Worm (Caenorhabditis elegans) whole organism, young adult: ENCODE results near the gene D1053.2.

Experiments used
- B0019.2 ChIP-seq: fragments of 200-800 bp; sonication (Bioruptor generic); conservative IDR thresholded peaks from 2 replicates; pipeline ENCODE4 v1.3.6; 2022; ENCODE audit warnings: missing genetic modification reagents, missing genetic modification characterization, missing compliant biosample characterization
- B0035.1 ChIP-seq: sonication (generic microtip); optimal IDR thresholded peaks from 2 replicates; lab custom pipeline; 2016; ENCODE audit warnings: missing genetic modification characterization, mild to moderate bottlenecking, missing compliant biosample characterization, missing genotype, missing genetic modification reagents
- F37B4.10 ChIP-seq: fragments of 200-800 bp; sonication (Bioruptor generic); IDR thresholded peaks from 2 replicates; pipeline ENCODE4 v1.3.6; 2022; ENCODE audit warnings: missing genetic modification characterization, missing compliant biosample characterization
- F52B5.7 ChIP-seq: sonication (generic microtip); optimal IDR thresholded peaks from 2 replicates; lab custom pipeline; 2016; ENCODE audit warnings: mild to moderate bottlenecking, missing genetic modification characterization, missing compliant biosample characterization
- K11D2.4 ChIP-seq: fragments of 200-800 bp; sonication (Bioruptor generic); IDR thresholded peaks from 2 replicates; pipeline ENCODE4 v1.3.6; 2022; ENCODE audit warnings: missing genetic modification reagents, missing genetic modification characterization, missing compliant biosample characterization
- K12H6.12 ChIP-seq: fragments of 200-800 bp; sonication (Bioruptor generic); optimal IDR thresholded peaks from 2 replicates; lab custom pipeline; 2018; ENCODE audit warnings: mild to moderate bottlenecking, missing genetic modification characterization, missing compliant biosample characterization
- T07F8.4 ChIP-seq: sonication (generic microtip); optimal IDR thresholded peaks from 2 replicates; lab custom pipeline; 2016; ENCODE audit warnings: mild to moderate bottlenecking, missing genetic modification characterization, moderate library complexity, missing compliant biosample characterization
- Y95B8A.8 ChIP-seq: fragments of 200-800 bp; sonication (Bioruptor generic); IDR thresholded peaks from 2 replicates; pipeline ENCODE4 v1.3.6; 2022; ENCODE audit warnings: missing genetic modification reagents, missing genetic modification characterization, missing compliant biosample characterization
- ama-1 ChIP-seq, 3 experiments: fragments of 150-350 bp in 1 of 3; sonication (generic microtip) in 2 of 3; optimal IDR thresholded peaks; 2 replicates each; lab custom pipeline; 2014 to 2018; ENCODE audit warnings: missing biosample characterization in 2 of 3, missing genetic modification characterization in 2 of 3, missing genetic modification reagents in 2 of 3
- athp-1 ChIP-seq: sonication (generic microtip); optimal IDR thresholded peaks from 2 replicates; lab custom pipeline; 2017; ENCODE audit warnings: mild to moderate bottlenecking, missing genetic modification characterization, missing compliant biosample characterization
- ccch-3 ChIP-seq: fragments of 200-800 bp; sonication (Bioruptor generic); optimal IDR thresholded peaks from 2 replicates; lab custom pipeline; 2018; ENCODE audit warnings: mild to moderate bottlenecking, missing genetic modification characterization, missing compliant biosample characterization
- ceh-40 ChIP-seq: fragments of 200-800 bp; sonication (Bioruptor generic); IDR thresholded peaks from 2 replicates; pipeline ENCODE4 v1.3.6; 2022; ENCODE audit warnings: missing genetic modification characterization, missing compliant biosample characterization
- ceh-58 ChIP-seq: fragments of 200-800 bp; sonication (Bioruptor generic); IDR thresholded peaks from 2 replicates; pipeline ENCODE4 v1.3.6; 2022; ENCODE audit warnings: missing genetic modification characterization, missing compliant biosample characterization
- ceh-79 ChIP-seq: sonication (generic microtip); optimal IDR thresholded peaks from 2 replicates; lab custom pipeline; 2017; ENCODE audit warnings: mild to moderate bottlenecking, missing genetic modification characterization, missing compliant biosample characterization
- chd-7 ChIP-seq: sonication (generic microtip); optimal IDR thresholded peaks from 2 replicates; lab custom pipeline; 2016; ENCODE audit warnings: mild to moderate bottlenecking, missing genetic modification characterization, moderate library complexity, missing compliant biosample characterization
- egrh-3 ChIP-seq: fragments of 200-800 bp; sonication (Bioruptor generic); IDR thresholded peaks from 2 replicates; pipeline ENCODE4 v1.3.6; 2022; ENCODE audit warnings: missing genetic modification reagents, missing genetic modification characterization, missing compliant biosample characterization
- ets-4 ChIP-seq: fragments of 200-800 bp; sonication (Bioruptor generic); optimal IDR thresholded peaks from 2 replicates; lab custom pipeline; 2018; ENCODE audit warnings: mild to moderate bottlenecking, missing genetic modification characterization, missing compliant biosample characterization
- hlh-12 ChIP-seq: sonication (generic microtip); optimal IDR thresholded peaks from 2 replicates; lab custom pipeline; 2016; ENCODE audit warnings: missing genetic modification characterization, missing compliant biosample characterization
- hlh-26 ChIP-seq: fragments of 200-800 bp; sonication (Bioruptor generic); conservative IDR thresholded peaks from 2 replicates; pipeline ENCODE4 v1.3.6; 2022; ENCODE audit warnings: missing genetic modification reagents, missing genetic modification characterization, missing compliant biosample characterization
- hmg-1.2 ChIP-seq: fragments of 200-800 bp; sonication (Bioruptor generic); IDR thresholded peaks from 2 replicates; pipeline ENCODE4 v1.3.6; 2022; ENCODE audit warnings: missing genetic modification reagents, missing genetic modification characterization, missing compliant biosample characterization
- lin-26 ChIP-seq: fragments of 200-800 bp; sonication (Bioruptor generic); IDR thresholded peaks from 2 replicates; pipeline ENCODE4 v1.3.6; 2022; ENCODE audit warnings: missing genetic modification reagents, missing genetic modification characterization, missing compliant biosample characterization
- lsy-27 ChIP-seq: sonication (generic microtip); optimal IDR thresholded peaks from 2 replicates; lab custom pipeline; 2017; ENCODE audit warnings: missing genetic modification characterization, mild to moderate bottlenecking, missing compliant biosample characterization, antibody characterized with exemption, missing genotype, borderline replicate concordance; ENCODE audit not compliant: insufficient read depth
- madf-3 ChIP-seq: fragments of 200-800 bp; sonication (Bioruptor generic); IDR thresholded peaks from 2 replicates; pipeline ENCODE4 v1.3.6; 2022; ENCODE audit warnings: missing genetic modification reagents, missing genetic modification characterization, missing compliant biosample characterization
- madf-6 ChIP-seq: fragments of 200-800 bp; sonication (Bioruptor generic); IDR thresholded peaks from 2 replicates; pipeline ENCODE4 v1.3.6; 2022; ENCODE audit warnings: missing genetic modification reagents, missing genetic modification characterization, missing compliant biosample characterization
- mcd-1 ChIP-seq: fragments of 200-800 bp; sonication (Bioruptor generic); IDR thresholded peaks from 2 replicates; pipeline ENCODE4 v1.3.6; 2022; ENCODE audit warnings: missing genetic modification reagents, missing genetic modification characterization, missing compliant biosample characterization
- mel-28 ChIP-seq: sonication (generic microtip); optimal IDR thresholded peaks from 2 replicates; lab custom pipeline; 2016; ENCODE audit warnings: borderline replicate concordance, mild to moderate bottlenecking, missing genetic modification characterization, missing compliant biosample characterization
- nfyb-1 ChIP-seq: fragments of 200-800 bp; sonication (Bioruptor generic); IDR thresholded peaks from 2 replicates; pipeline ENCODE4 v1.3.6; 2022; ENCODE audit warnings: missing genetic modification reagents, missing genetic modification characterization, missing compliant biosample characterization
- nhr-27 ChIP-seq: fragments of 200-800 bp; sonication (Bioruptor generic); optimal IDR thresholded peaks from 2 replicates; lab custom pipeline; 2018; ENCODE audit warnings: mild to moderate bottlenecking, missing genetic modification characterization, moderate library complexity, missing compliant biosample characterization
- nhr-80 ChIP-seq: sonication (generic microtip); optimal IDR thresholded peaks from 2 replicates; lab custom pipeline; 2016; ENCODE audit warnings: missing genetic modification characterization, missing compliant biosample characterization
- pbrm-1 ChIP-seq: fragments of 200-800 bp; sonication (Bioruptor generic); IDR thresholded peaks from 2 replicates; pipeline ENCODE4 v1.3.6; 2022; ENCODE audit warnings: missing genetic modification reagents, missing genetic modification characterization, missing compliant biosample characterization
- sdz-38 ChIP-seq: sonication (generic microtip); optimal IDR thresholded peaks from 2 replicates; lab custom pipeline; 2016; ENCODE audit warnings: missing genotype, missing genetic modification characterization, missing compliant biosample characterization
- sea-2 ChIP-seq: fragments of 200-800 bp; sonication (Bioruptor generic); IDR thresholded peaks from 2 replicates; pipeline ENCODE4 v1.3.6; 2022; ENCODE audit warnings: missing genetic modification characterization, missing compliant biosample characterization
- snpc-1.1 ChIP-seq: sonication (generic microtip); optimal IDR thresholded peaks from 2 replicates; lab custom pipeline; 2017; ENCODE audit warnings: missing genetic modification characterization, mild to moderate bottlenecking, missing compliant biosample characterization, antibody characterized with exemption, moderate library complexity, missing genotype, missing genetic modification reagents; ENCODE audit not compliant: insufficient read depth
- snpc-1.3 ChIP-seq: sonication (generic microtip); optimal IDR thresholded peaks from 2 replicates; lab custom pipeline; 2017; ENCODE audit warnings: missing genetic modification characterization, mild to moderate bottlenecking, missing compliant biosample characterization, antibody characterized with exemption, moderate library complexity, missing genotype, missing genetic modification reagents; ENCODE audit not compliant: insufficient read depth
- sptf-2 ChIP-seq: fragments of 200-800 bp; sonication (Bioruptor generic); optimal IDR thresholded peaks from 2 replicates; lab custom pipeline; 2018; ENCODE audit warnings: mild to moderate bottlenecking, missing genetic modification characterization, missing compliant biosample characterization
- tlf-1 ChIP-seq: fragments of 200-800 bp; sonication (Bioruptor generic); optimal IDR thresholded peaks from 2 replicates; lab custom pipeline; 2018; ENCODE audit warnings: mild to moderate bottlenecking, missing genetic modification characterization, missing compliant biosample characterization
- xnd-1 ChIP-seq: sonication (generic microtip); optimal IDR thresholded peaks from 2 replicates; lab custom pipeline; 2016; ENCODE audit warnings: missing genotype, missing genetic modification reagents, missing genetic modification characterization, missing compliant biosample characterization
- zim-3 ChIP-seq: sonication (generic microtip); optimal IDR thresholded peaks from 2 replicates; lab custom pipeline; 2017; ENCODE audit warnings: mild to moderate bottlenecking, missing genetic modification characterization, moderate library complexity, missing compliant biosample characterization
- ztf-18 ChIP-seq: sonication (generic microtip); optimal IDR thresholded peaks from 2 replicates; lab custom pipeline; 2016; ENCODE audit warnings: missing genotype, mild to moderate bottlenecking, missing genetic modification characterization, missing compliant biosample characterization
- ztf-22 ChIP-seq: fragments of 200-800 bp; sonication (Bioruptor generic); optimal IDR thresholded peaks from 2 replicates; lab custom pipeline; 2018; ENCODE audit warnings: mild to moderate bottlenecking, missing genetic modification characterization, moderate library complexity, missing compliant biosample characterization
- ztf-26 ChIP-seq: sonication (generic microtip); optimal IDR thresholded peaks from 2 replicates; lab custom pipeline; 2017; ENCODE audit warnings: missing genetic modification characterization, missing compliant biosample characterization
- ztf-3 ChIP-seq: fragments of 200-800 bp; sonication (Bioruptor generic); optimal IDR thresholded peaks from 2 replicates; lab custom pipeline; 2018; ENCODE audit warnings: mild to moderate bottlenecking, missing genetic modification characterization, missing compliant biosample characterization

Gene D1053.2

ce11 chrX:11745821-11746485 lies 18.0 kb downstream of the D1053.2 start, which contains the start of gene C40H5.2:
Gene C40H5.2, plus strand, starts transcription at chrX:11746076.
- TF ChIP-seq madf-3 (GFP tag; lab: Robert Waterston, UW): no peak
- no peak for TF ChIP-seq hmg-1.2 (GFP tag; lab: Robert Waterston, UW)

DNA sequence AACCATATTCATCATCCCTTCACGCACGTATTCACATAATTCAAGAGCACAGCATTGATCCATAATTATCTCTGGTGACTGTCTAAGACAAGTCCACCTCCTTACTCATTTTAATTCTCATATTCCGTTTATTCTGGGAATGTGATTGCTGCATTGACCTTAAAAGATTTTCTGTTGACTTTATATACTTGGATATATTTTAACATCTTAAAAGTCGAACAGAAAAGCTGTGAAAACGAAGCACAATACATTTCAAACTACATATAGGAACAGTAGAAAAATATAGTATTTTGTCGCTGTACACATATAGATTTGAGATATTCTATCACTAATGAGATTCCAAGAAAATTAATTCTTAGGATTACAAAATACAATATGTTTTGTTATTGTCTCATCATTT lies 24.3 kb downstream of the D1053.2 start:
- TF ChIP-seq hlh-26 (GFP tag; lab: Robert Waterston, UW) (no peak), ztf-18 (tag; lab: Kevin White, UChicago) (no peak), ztf-22 (GFP tag; lab: Kevin White, UChicago) (no peak), ceh-40 (GFP tag; lab: Robert Waterston, UW) (no peak), F52B5.7 (tag; lab: Kevin White, UChicago) (no peak), K12H6.12 (tag; lab: Kevin White, UChicago) (no peak), snpc-1.1 (tag; lab: Kevin White, UChicago) (no peak), nfyb-1 (GFP tag; lab: Robert Waterston, UW) (no peak), B0019.2 (no peak)

DNA sequence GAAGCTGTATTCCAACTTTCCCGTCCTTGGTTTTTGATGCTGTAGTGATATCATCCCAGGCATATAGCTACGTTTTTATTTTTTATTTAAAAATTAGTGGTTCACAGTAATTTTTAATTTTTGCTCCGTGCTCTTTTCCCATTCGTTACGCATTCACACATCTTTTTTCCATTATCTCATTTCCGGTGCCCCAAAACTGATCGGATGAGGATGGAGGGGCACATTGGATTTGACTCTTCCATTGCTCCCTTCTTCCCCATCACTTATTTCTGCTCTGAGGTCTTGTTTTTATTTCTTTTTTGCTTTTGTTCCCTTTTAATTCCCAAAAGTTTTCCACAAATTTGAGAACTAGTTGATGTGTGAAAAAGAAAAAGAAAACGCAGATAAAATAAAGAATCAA lies 25.2 kb downstream of the D1053.2 start:
- TF ChIP-seq chd-7 (tag; lab: Kevin White, UChicago) (no peak), sea-2 (GFP tag; lab: Robert Waterston, UW) (no peak), pbrm-1 (GFP tag; lab: Robert Waterston, UW) (no peak), lin-26 (GFP tag; lab: Robert Waterston, UW) (no peak), tlf-1 (GFP tag; lab: Kevin White, UChicago) (no peak), ztf-26 (tag; lab: Kevin White, UChicago) (no peak)

DNA sequence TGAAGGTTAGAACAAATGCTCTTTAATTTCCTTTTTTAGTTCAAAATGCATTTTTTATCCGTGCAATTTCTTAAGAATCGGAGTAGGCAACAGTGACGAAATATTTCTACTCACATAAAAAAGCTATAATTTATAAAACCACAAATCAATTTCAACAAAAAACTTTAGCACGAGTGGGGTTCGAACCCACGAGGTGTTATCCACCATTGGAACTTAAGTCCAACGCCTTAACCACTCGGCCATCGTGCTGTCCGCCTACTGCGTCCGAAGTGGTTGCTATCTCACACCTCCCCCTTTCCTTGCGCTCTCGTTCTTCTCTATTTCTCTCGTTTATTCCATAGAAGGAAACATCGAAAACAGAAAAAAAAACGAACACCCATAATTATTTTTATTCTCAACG lies 29.7 kb downstream of the D1053.2 start:
- TF ChIP-seq F37B4.10 (GFP tag; lab: Robert Waterston, UW) (0 out of 2 replicates have a peak, but pooled peaks have one; percentile 44), ceh-79 (tag; lab: Kevin White, UChicago) (peak; percentile 36), snpc-1.3 (tag; lab: Kevin White, UChicago) (no peak), sdz-38 (no peak), ceh-58 (GFP tag; lab: Robert Waterston, UW) (no peak), madf-6 (GFP tag; lab: Robert Waterston, UW) (peak; percentile 73), ama-1 (optimal IDR thresholded peaks at IDR 0.05; lab: Kevin White, UChicago) (no peak), ama-1 (GFP tag; optimal IDR thresholded peaks at IDR 0.05; lab: Kevin White, UChicago) (peak in 1 of 2 experiments; percentile 81), nhr-80 (no peak), mel-28 (tag; lab: Kevin White, UChicago) (no peak), hlh-12 (tag; lab: Kevin White, UChicago) (peak; percentile 87), B0035.1 (tag; lab: Kevin White, UChicago) (peak; percentile 63), ets-4 (GFP tag; lab: Kevin White, UChicago) (no peak), athp-1 (peak; percentile 52), mcd-1 (peak; percentile 68), sptf-2 (GFP tag; lab: Kevin White, UChicago) (peak; percentile 69), egrh-3 (GFP tag; lab: Robert Waterston, UW) (no peak), ccch-3 (GFP tag; lab: Kevin White, UChicago) (no peak), lsy-27 (tag; lab: Kevin White, UChicago) (no peak), T07F8.4 (tag; lab: Kevin White, UChicago) (peak; percentile 90), xnd-1 (tag; lab: Kevin White, UChicago) (no peak), Y95B8A.8 (GFP tag; lab: Robert Waterston, UW) (no peak), snpc-1.1 (tag; lab: Kevin White, UChicago) (peak; percentile 36), ztf-18 (tag; lab: Kevin White, UChicago) (peak; percentile 76), hlh-26 (GFP tag; lab: Robert Waterston, UW) (no peak), K11D2.4 (GFP tag; lab: Robert Waterston, UW) (peak; percentile 77), ztf-3 (GFP tag; lab: Kevin White, UChicago) (peak; percentile 31), nhr-27 (tag; lab: Kevin White, UChicago) (peak; percentile 35), zim-3 (tag; lab: Kevin White, UChicago) (no peak)
